Fruit fly (Drosophila melanogaster) whole organism, embryonic: ENCODE data around the gene eIF3i.

Experiments
- Ada2b ChIP-seq: fragments of 200-800 bp; sonication (Bioruptor generic); IDR thresholded peaks from 2 replicates; pipeline ENCODE4 v1.3.6; 2022; ENCODE audit warnings: missing biosample characterization, missing genetic modification characterization
- Antp ChIP-seq: fragments of 200-800 bp; sonication (Bioruptor generic); optimal IDR thresholded peaks from 3 replicates; lab custom pipeline; 2016; ENCODE audit warnings: missing biosample characterization, missing genetic modification characterization
- Asciz ChIP-seq: fragments of 200-800 bp; sonication (Bioruptor generic); optimal IDR thresholded peaks from 2 replicates; lab custom pipeline; 2017; ENCODE audit warnings: missing biosample characterization, mild to moderate bottlenecking, missing genetic modification characterization, missing genetic modification reagents
- B-H2 ChIP-seq: fragments of 200-800 bp; sonication (Bioruptor generic); optimal IDR thresholded peaks from 2 replicates; lab custom pipeline; 2018; ENCODE audit warnings: missing biosample characterization, mild to moderate bottlenecking, missing genetic modification characterization
- Bdp1 ChIP-seq: fragments of 200-800 bp; sonication (Bioruptor generic); optimal IDR thresholded peaks from 3 replicates; lab custom pipeline; 2016; ENCODE audit warnings: missing biosample characterization, missing genetic modification characterization
- CG10565 ChIP-seq: fragments of 200-800 bp; sonication (Bioruptor generic); optimal IDR thresholded peaks from 3 replicates; lab custom pipeline; 2016; ENCODE audit warnings: missing biosample characterization, mild to moderate bottlenecking, missing genetic modification characterization
- CG10959 ChIP-seq: fragments of 200-800 bp; sonication (Bioruptor generic); IDR thresholded peaks from 2 replicates; pipeline ENCODE4 v1.3.6; 2022; ENCODE audit warnings: missing biosample characterization, missing genetic modification characterization
- CG11723 ChIP-seq: fragments of 200-800 bp; sonication (Bioruptor generic); optimal IDR thresholded peaks from 2 replicates; lab custom pipeline; 2017; ENCODE audit warnings: missing biosample characterization, mild to moderate bottlenecking, missing genetic modification characterization
- CG14710 ChIP-seq: fragments of 200-800 bp; sonication (Bioruptor generic); optimal IDR thresholded peaks from 3 replicates; lab custom pipeline; 2019; ENCODE audit warnings: missing biosample characterization, mild to moderate bottlenecking, missing genetic modification characterization, moderate library complexity
- CG17912 ChIP-seq: fragments of 200-800 bp; sonication (Bioruptor generic); optimal IDR thresholded peaks from 2 replicates; lab custom pipeline; 2018; ENCODE audit warnings: missing biosample characterization, mild to moderate bottlenecking, missing genetic modification characterization
- CG2116 ChIP-seq: fragments of 200-800 bp; sonication (Bioruptor generic); optimal IDR thresholded peaks from 3 replicates; lab custom pipeline; 2018; ENCODE audit warnings: missing biosample characterization, mild to moderate bottlenecking, missing genetic modification characterization
- CG30403 ChIP-seq: fragments of 200-800 bp; sonication (Bioruptor generic); optimal IDR thresholded peaks from 3 replicates; lab custom pipeline; 2016; ENCODE audit warnings: missing biosample characterization, missing genetic modification characterization
- CG33557 ChIP-seq: fragments of 200-800 bp; sonication (Bioruptor generic); optimal IDR thresholded peaks from 2 replicates; lab custom pipeline; 2019; ENCODE audit warnings: missing biosample characterization, mild to moderate bottlenecking, missing genetic modification characterization, moderate library complexity
- CG3838 ChIP-seq: fragments of 200-800 bp; sonication (Bioruptor generic); optimal IDR thresholded peaks from 3 replicates; lab custom pipeline; 2016; ENCODE audit warnings: missing biosample characterization, missing genetic modification characterization
- CG4404 ChIP-seq: fragments of 200-800 bp; sonication (Bioruptor generic); IDR thresholded peaks from 2 replicates; pipeline ENCODE4 v1.3.6; 2022; ENCODE audit warnings: missing biosample characterization, missing genetic modification characterization
- CG6254 ChIP-seq: fragments of 200-800 bp; sonication (Bioruptor generic); optimal IDR thresholded peaks from 3 replicates; lab custom pipeline; 2017; ENCODE audit warnings: mild to moderate bottlenecking, missing biosample characterization, missing genetic modification reagents, missing genetic modification characterization
- CG6654 ChIP-seq: fragments of 200-800 bp; sonication (Bioruptor generic); optimal IDR thresholded peaks from 2 replicates; lab custom pipeline; 2017; ENCODE audit warnings: missing biosample characterization, mild to moderate bottlenecking, missing genetic modification characterization
- CG6683 ChIP-seq: fragments of 200-800 bp; sonication (Bioruptor generic); optimal IDR thresholded peaks from 2 replicates; lab custom pipeline; 2017; ENCODE audit warnings: missing biosample characterization, mild to moderate bottlenecking, missing genetic modification characterization, missing genetic modification reagents
- CG8089 ChIP-seq: fragments of 200-800 bp; sonication (Bioruptor generic); optimal IDR thresholded peaks from 3 replicates; lab custom pipeline; 2016; ENCODE audit warnings: missing biosample characterization, missing genetic modification characterization
- CG8478 ChIP-seq: fragments of >200 bp; optimal IDR thresholded peaks from 2 replicates; lab custom pipeline; 2018
- CG8765 ChIP-seq: fragments of 200-800 bp; sonication (Bioruptor generic); IDR thresholded peaks from 2 replicates; pipeline ENCODE4 v1.3.6; 2022; ENCODE audit warnings: missing biosample characterization, missing genetic modification characterization
- ERR ChIP-seq: fragments of 200-800 bp; sonication (Bioruptor generic); optimal IDR thresholded peaks from 2 replicates; lab custom pipeline; 2016; ENCODE audit warnings: missing biosample characterization, missing genetic modification characterization
- Ets65A ChIP-seq: fragments of 200-800 bp; sonication (Bioruptor generic); peaks from one replicate; lab custom pipeline; 2016; ENCODE audit warnings: missing biosample characterization, missing genetic modification characterization
- Hmx ChIP-seq: fragments of 200-800 bp; sonication (Bioruptor generic); optimal IDR thresholded peaks from 2 replicates; lab custom pipeline; 2016; ENCODE audit warnings: missing biosample characterization, missing genetic modification characterization
- Hr39 ChIP-seq: fragments of >200 bp; optimal IDR thresholded peaks from 2 replicates; lab custom pipeline; 2017
- Kr ChIP-seq: fragments of 200-800 bp; sonication (Bioruptor generic); optimal IDR thresholded peaks from 2 replicates; lab custom pipeline; 2017; ENCODE audit warnings: missing biosample characterization, mild to moderate bottlenecking, missing genetic modification characterization
- Lpt ChIP-seq: fragments of >200 bp; optimal IDR thresholded peaks from 2 replicates; lab custom pipeline; 2018; ENCODE audit warnings: missing biosample characterization, missing genetic modification characterization
- Max ChIP-seq: fragments of 200-800 bp; sonication (Bioruptor generic); optimal IDR thresholded peaks from 2 replicates; lab custom pipeline; 2016; ENCODE audit warnings: missing biosample characterization, mild to moderate bottlenecking, missing genetic modification characterization
- Oaz ChIP-seq: fragments of 200-800 bp; sonication (Bioruptor generic); IDR thresholded peaks from 2 replicates; pipeline ENCODE4 v1.3.6; 2022; ENCODE audit warnings: missing biosample characterization, missing genetic modification characterization
- Sox102F ChIP-seq: fragments of 200-800 bp; sonication (Bioruptor generic); optimal IDR thresholded peaks from 2 replicates; lab custom pipeline; 2018; ENCODE audit warnings: missing biosample characterization, mild to moderate bottlenecking, missing genetic modification characterization, moderate library complexity
- Trl ChIP-seq, 3 experiments: fragments of >200 bp in 2 of 3; fragments of 200-800 bp in 1 of 3; sonication (Bioruptor generic) in 1 of 3; optimal IDR thresholded peaks; 2 replicates in 1 of 3; 3 replicates in 2 of 3; lab custom pipeline; 2016 to 2017; ENCODE audit warnings: missing biosample characterization in 1 of 3, missing genetic modification characterization in 1 of 3
- ac ChIP-seq: fragments of 200-800 bp; sonication (Bioruptor generic); optimal IDR thresholded peaks from 3 replicates; lab custom pipeline; 2017; ENCODE audit warnings: missing biosample characterization, mild to moderate bottlenecking, missing genetic modification characterization
- ara ChIP-seq: fragments of 200-800 bp; sonication (Bioruptor generic); IDR thresholded peaks from 2 replicates; pipeline ENCODE4 v1.3.6; 2022; ENCODE audit warnings: missing biosample characterization, missing genetic modification characterization
- bowl ChIP-seq: fragments of 200-800 bp; sonication (Bioruptor generic); IDR thresholded peaks from 2 replicates; pipeline ENCODE4 v1.3.6; 2022; ENCODE audit warnings: missing biosample characterization, missing genetic modification characterization
- cg ChIP-seq: fragments of 200-800 bp; sonication (Bioruptor generic); optimal IDR thresholded peaks from 3 replicates; lab custom pipeline; 2019; ENCODE audit warnings: missing biosample characterization, mild to moderate bottlenecking, missing genetic modification characterization, moderate library complexity
- ems ChIP-seq: fragments of 200-800 bp; sonication (Bioruptor generic); optimal IDR thresholded peaks from 3 replicates; lab custom pipeline; 2016; ENCODE audit warnings: missing biosample characterization, missing genetic modification characterization
- fru ChIP-seq: fragments of >200 bp; optimal IDR thresholded peaks from 2 replicates; lab custom pipeline; 2017
- gcm2 ChIP-seq: fragments of 200-800 bp; sonication (Bioruptor generic); optimal IDR thresholded peaks from 2 replicates; lab custom pipeline; 2016; ENCODE audit warnings: missing biosample characterization, missing genetic modification characterization
- gsb ChIP-seq: fragments of 200-800 bp; sonication (Bioruptor generic); IDR thresholded peaks from 2 replicates; pipeline ENCODE4 v1.3.6; 2022; ENCODE audit warnings: missing biosample characterization, missing genetic modification characterization
- ham ChIP-seq: fragments of 200-800 bp; sonication (Bioruptor generic); IDR thresholded peaks from 2 replicates; pipeline ENCODE4 v1.3.6; 2022; ENCODE audit warnings: missing biosample characterization, missing genetic modification characterization
- hbn ChIP-seq: fragments of 200-800 bp; sonication (Bioruptor generic); IDR thresholded peaks from 2 replicates; pipeline ENCODE4 v1.3.6; 2022; ENCODE audit warnings: missing biosample characterization, missing genetic modification characterization; ENCODE audit not compliant: partially characterized antibody
- mam ChIP-seq: fragments of 200-800 bp; sonication (Bioruptor generic); optimal IDR thresholded peaks from 3 replicates; lab custom pipeline; 2016; ENCODE audit warnings: missing biosample characterization, missing genetic modification characterization
- pb ChIP-seq: fragments of 200-800 bp; sonication (Bioruptor generic); optimal IDR thresholded peaks from 3 replicates; lab custom pipeline; 2016; ENCODE audit warnings: missing biosample characterization, missing genetic modification characterization
- pho ChIP-seq: fragments of 200-800 bp; sonication (Bioruptor generic); optimal IDR thresholded peaks from 2 replicates; lab custom pipeline; 2016; ENCODE audit warnings: missing biosample characterization, missing genetic modification characterization
- pum ChIP-seq: fragments of 200-800 bp; sonication (Bioruptor generic); optimal IDR thresholded peaks from 2 replicates; lab custom pipeline; 2016; ENCODE audit warnings: missing biosample characterization, missing genetic modification characterization
- ro ChIP-seq: fragments of 200-800 bp; sonication (Bioruptor generic); IDR thresholded peaks from 2 replicates; pipeline ENCODE4 v1.3.6; 2022; ENCODE audit warnings: missing biosample characterization, missing genetic modification characterization
- schlank ChIP-seq: fragments of 200-800 bp; sonication (Bioruptor generic); optimal IDR thresholded peaks from 2 replicates; lab custom pipeline; 2018; ENCODE audit warnings: missing biosample characterization, mild to moderate bottlenecking, missing genetic modification characterization
- ssp ChIP-seq: fragments of 200-800 bp; sonication (Bioruptor generic); IDR thresholded peaks from 2 replicates; pipeline ENCODE4 v1.3.6; 2022; ENCODE audit warnings: missing biosample characterization, missing genetic modification characterization
- trem ChIP-seq: fragments of 200-800 bp; optimal IDR thresholded peaks from 3 replicates; lab custom pipeline; 2019; ENCODE audit warnings: missing biosample characterization, mild to moderate bottlenecking, missing genetic modification characterization, moderate library complexity
- unpg ChIP-seq: fragments of 200-800 bp; sonication (Bioruptor generic); optimal IDR thresholded peaks from 3 replicates; lab custom pipeline; 2018; ENCODE audit warnings: missing biosample characterization, mild to moderate bottlenecking, missing genetic modification characterization, moderate library complexity
- vnd ChIP-seq: fragments of 200-800 bp; sonication (Bioruptor generic); IDR thresholded peaks from 3 replicates; pipeline ENCODE4 v1.3.6; 2022; ENCODE audit warnings: missing biosample characterization, missing genetic modification characterization; ENCODE audit not compliant: partially characterized antibody
- wdn ChIP-seq: fragments of 200-800 bp; sonication (Bioruptor generic); IDR thresholded peaks from 2 replicates; pipeline ENCODE4 v1.3.6; 2022; ENCODE audit warnings: missing biosample characterization, missing genetic modification characterization

eIF3i gene

dm6 chr2L:4976988-4977551 lies 9.5 kb upstream of the eIF3i start, which contains the start of the genes Gmd and CG3792 (continued):
- TF ChIP-seq gsb (GFP tag; lab: Robert Waterston, UW) (peak; percentile 91), Lpt (GFP tag; lab: Kevin White, UChicago) (no peak), CG6654 (GFP tag; lab: Kevin White, UChicago) (peak; percentile 81), Sox102F (GFP tag; lab: Kevin White, UChicago) (peak; percentile 94), Oaz (GFP tag; lab: Robert Waterston, UW) (peak; percentile 89), ac (peak; percentile 73), CG3838 (peak; percentile 87), Bdp1 (GFP tag; lab: Kevin White, UChicago) (peak; percentile 88), Ets65A (peak; percentile 99), ro (peak; percentile 91), CG14710 (tag; lab: Kevin White, UChicago) (peak; percentile 97), fru (no peak), Trl (optimal IDR thresholded peaks at IDR 0.05; lab: Kevin White, UChicago) (no peak), Trl (GFP tag; optimal IDR thresholded peaks at IDR 0.05; lab: Kevin White, UChicago) (peak; percentile 94), wdn (GFP tag; lab: Robert Waterston, UW) (peak; percentile 94), gcm2 (GFP tag; lab: Kevin White, UChicago) (peak; percentile 90), cg (GFP tag; lab: Kevin White, UChicago) (no peak), Max (peak; percentile 96), Antp (GFP tag; lab: Kevin White, UChicago) (peak; percentile 95), vnd (GFP tag; lab: Robert Waterston, UW) (peak; percentile 88), CG6254 (GFP tag; lab: Kevin White, UChicago) (peak; percentile 90), CG8765 (peak; percentile 93), CG8089 (GFP tag; lab: Kevin White, UChicago) (peak; percentile 81), trem (tag; lab: Kevin White, UChicago) (peak; percentile 94), hbn (GFP tag; lab: Robert Waterston, UW) (peak; percentile 81), mam (GFP tag; lab: Kevin White, UChicago) (peak; percentile 97), CG10959 (GFP tag; lab: Robert Waterston, UW) (peak; percentile 95), CG8478 (lab: Kevin White, UChicago) (no peak), ham (GFP tag; lab: Robert Waterston, UW) (peak; percentile 86; the same call in 1 of the 2 replicates), Ada2b (GFP tag; lab: Robert Waterston, UW) (peak; percentile 96), CG6683 (GFP tag; lab: Kevin White, UChicago) (peak; percentile 90), Asciz (GFP tag; lab: Kevin White, UChicago) (no peak), ara (peak; percentile 94), CG10565 (GFP tag; lab: Kevin White, UChicago) (peak; percentile 86), pho (GFP tag; lab: Kevin White, UChicago) (peak; percentile 96), schlank (tag; lab: Kevin White, UChicago) (peak; percentile 82), CG11723 (GFP tag; lab: Kevin White, UChicago) (peak; percentile 91), CG2116 (GFP tag; lab: Kevin White, UChicago) (peak; percentile 92), pum (GFP tag; lab: Kevin White, UChicago) (peak; percentile 94), CG4404 (GFP tag; lab: Robert Waterston, UW) (peak; percentile 96), pb (GFP tag; lab: Kevin White, UChicago) (peak; percentile 86), CG33557 (peak; percentile 82), Kr (GFP tag; lab: Kevin White, UChicago) (no peak), CG30403 (GFP tag; lab: Kevin White, UChicago) (peak; percentile 97), bowl (GFP tag; lab: Robert Waterston, UW) (peak; percentile 89), B-H2 (GFP tag; lab: Kevin White, UChicago) (peak; percentile 96), ERR (peak; percentile 90), ems (GFP tag; lab: Kevin White, UChicago) (peak; percentile 91), Hmx (GFP tag; lab: Kevin White, UChicago) (peak; percentile 92), Hr39 (no peak), CG17912 (GFP tag; lab: Kevin White, UChicago) (peak; percentile 64), ssp (GFP tag; lab: Robert Waterston, UW) (peak; percentile 91), unpg (GFP tag; lab: Kevin White, UChicago) (peak; percentile 96)
